Fruit fly (Drosophila melanogaster) whole organism, embryonic: ENCODE results near the gene Ptp10D.
A peak's percentile ranks its signal among the peaks of the same experiment; 100 is the strongest.

ENCODE experiments used
- Atf-2 ChIP-seq: fragments of 200-800 bp; sonication (Bioruptor generic); optimal IDR thresholded peaks from 2 replicates; lab custom pipeline; 2016; ENCODE audit warnings: missing biosample characterization, missing genetic modification characterization
- BtbVII ChIP-seq: fragments of 200-800 bp; sonication (Bioruptor generic); optimal IDR thresholded peaks from 3 replicates; lab custom pipeline; 2017; ENCODE audit warnings: missing biosample characterization, mild to moderate bottlenecking, missing genetic modification characterization
- CG10274 ChIP-seq: fragments of 200-800 bp; sonication (Bioruptor generic); optimal IDR thresholded peaks from 3 replicates; lab custom pipeline; 2017; ENCODE audit warnings: missing biosample characterization, mild to moderate bottlenecking, missing genetic modification characterization
- CG10543 ChIP-seq: fragments of 200-800 bp; sonication (Bioruptor generic); optimal IDR thresholded peaks from 3 replicates; lab custom pipeline; 2017; ENCODE audit warnings: missing biosample characterization, mild to moderate bottlenecking, missing genetic modification characterization, moderate library complexity
- CG11085 ChIP-seq: fragments of 200-800 bp; sonication (Bioruptor generic); IDR thresholded peaks from 2 replicates; pipeline ENCODE4 v1.3.6; 2022; ENCODE audit warnings: missing biosample characterization, missing genetic modification characterization
- CG12104 ChIP-seq: fragments of 200-800 bp; sonication (Bioruptor generic); optimal IDR thresholded peaks from 3 replicates; lab custom pipeline; 2016; ENCODE audit warnings: missing biosample characterization, missing genetic modification characterization
- CG13424 ChIP-seq: fragments of 200-800 bp; sonication (Bioruptor generic); optimal IDR thresholded peaks from 2 replicates; lab custom pipeline; 2019; ENCODE audit warnings: missing biosample characterization, mild to moderate bottlenecking, missing genetic modification characterization, moderate library complexity
- CG14014 ChIP-seq: fragments of 200-800 bp; sonication (Bioruptor generic); IDR thresholded peaks from 2 replicates; pipeline ENCODE4 v1.3.6; 2022; ENCODE audit warnings: missing biosample characterization, missing genetic modification characterization
- CG15696 ChIP-seq: fragments of 200-800 bp; sonication (Bioruptor generic); optimal IDR thresholded peaks from 2 replicates; lab custom pipeline; 2019; ENCODE audit warnings: missing biosample characterization, mild to moderate bottlenecking, missing genetic modification characterization, moderate library complexity
- CG18619 ChIP-seq: fragments of 200-800 bp; sonication (Bioruptor generic); optimal IDR thresholded peaks from 3 replicates; lab custom pipeline; 2017; ENCODE audit warnings: missing biosample characterization, mild to moderate bottlenecking, missing genetic modification characterization
- CG2120 ChIP-seq: fragments of 200-800 bp; sonication (Bioruptor generic); optimal IDR thresholded peaks from 3 replicates; lab custom pipeline; 2016; ENCODE audit warnings: missing biosample characterization, missing genetic modification characterization
- CG3163 ChIP-seq: fragments of 200-800 bp; sonication (Bioruptor generic); optimal IDR thresholded peaks from 3 replicates; lab custom pipeline; 2016; ENCODE audit warnings: missing biosample characterization, missing genetic modification characterization
- CG34224 ChIP-seq: fragments of 200-800 bp; sonication (Bioruptor generic); IDR thresholded peaks from 3 replicates; pipeline ENCODE4 v1.3.6; 2022; ENCODE audit warnings: missing biosample characterization, missing genetic modification characterization; ENCODE audit not compliant: partially characterized antibody
- CG3726 ChIP-seq: fragments of 200-800 bp; sonication (Bioruptor generic); IDR thresholded peaks from 3 replicates; pipeline ENCODE4, ENCODE4 v1.3.6; 2022; ENCODE audit warnings: missing biosample characterization, missing genetic modification characterization
- CG4730 ChIP-seq: fragments of 200-800 bp; sonication (Bioruptor generic); IDR thresholded peaks from 2 replicates; pipeline ENCODE4 v1.3.6; 2022; ENCODE audit warnings: missing biosample characterization, missing genetic modification characterization
- CG6689 ChIP-seq: fragments of 200-800 bp; sonication (Bioruptor generic); IDR thresholded peaks from 2 replicates; pipeline ENCODE4 v1.3.6; 2022; ENCODE audit warnings: missing biosample characterization, missing genetic modification characterization
- CG8388 ChIP-seq: fragments of 200-800 bp; sonication (Bioruptor generic); optimal IDR thresholded peaks from 2 replicates; lab custom pipeline; 2019; ENCODE audit warnings: missing biosample characterization, mild to moderate bottlenecking, missing genetic modification characterization, moderate library complexity
- CkIIα-i1 ChIP-seq: fragments of 200-800 bp; sonication (Bioruptor generic); IDR thresholded peaks from 2 replicates; pipeline ENCODE4 v1.3.6; 2022; ENCODE audit warnings: missing biosample characterization, missing genetic modification characterization
- CrebB ChIP-seq: fragments of 200-800 bp; sonication (Bioruptor generic); optimal IDR thresholded peaks from 3 replicates; lab custom pipeline; 2018; ENCODE audit warnings: missing biosample characterization, mild to moderate bottlenecking, missing genetic modification characterization
- D19A ChIP-seq: fragments of 200-800 bp; optimal IDR thresholded peaks from 3 replicates; lab custom pipeline; 2019; ENCODE audit warnings: missing biosample characterization, mild to moderate bottlenecking, missing genetic modification characterization, moderate library complexity
- Dfd ChIP-seq, 2 experiments: fragments of >200 bp; optimal IDR thresholded peaks; 2 replicates each; lab custom pipeline; 2017; ENCODE audit warnings: missing biosample characterization in 2 of 2, missing genetic modification characterization in 2 of 2
- E2f1 ChIP-seq: fragments of 200-800 bp; sonication (Bioruptor generic); IDR thresholded peaks from 2 replicates; pipeline ENCODE4 v1.3.6; 2022; ENCODE audit warnings: missing biosample characterization, missing genetic modification characterization
- Hand ChIP-seq: fragments of 200-800 bp; sonication (Bioruptor generic); optimal IDR thresholded peaks from 2 replicates; lab custom pipeline; 2017; ENCODE audit warnings: mild to moderate bottlenecking, missing biosample characterization, missing genetic modification reagents, missing genetic modification characterization
- HmgD ChIP-seq: fragments of 200-800 bp; sonication (Bioruptor generic); optimal IDR thresholded peaks from 3 replicates; lab custom pipeline; 2016; ENCODE audit warnings: missing biosample characterization, missing genetic modification characterization
- Hmr ChIP-seq: fragments of 200-800 bp; sonication (Bioruptor generic); optimal IDR thresholded peaks from 3 replicates; lab custom pipeline; 2017; ENCODE audit warnings: mild to moderate bottlenecking, missing biosample characterization, missing genetic modification reagents, missing genetic modification characterization
- Lhr ChIP-seq: fragments of 200-800 bp; sonication (Bioruptor generic); optimal IDR thresholded peaks from 3 replicates; lab custom pipeline; 2017; ENCODE audit warnings: mild to moderate bottlenecking, missing biosample characterization, missing genetic modification reagents, missing genetic modification characterization
- Lpt ChIP-seq: fragments of >200 bp; optimal IDR thresholded peaks from 2 replicates; lab custom pipeline; 2018; ENCODE audit warnings: missing biosample characterization, missing genetic modification characterization
- MTF-1 ChIP-seq: fragments of 200-800 bp; sonication (Bioruptor generic); optimal IDR thresholded peaks from 2 replicates; lab custom pipeline; 2018; ENCODE audit warnings: missing biosample characterization, mild to moderate bottlenecking, missing genetic modification characterization, borderline replicate concordance
- Max ChIP-seq: fragments of 200-800 bp; sonication (Bioruptor generic); optimal IDR thresholded peaks from 2 replicates; lab custom pipeline; 2016; ENCODE audit warnings: missing biosample characterization, mild to moderate bottlenecking, missing genetic modification characterization
- Optix ChIP-seq: fragments of 200-800 bp; sonication (Bioruptor generic); IDR thresholded peaks from 3 replicates; pipeline ENCODE4 v1.3.6; 2022; ENCODE audit warnings: missing biosample characterization, missing genetic modification characterization
- ac ChIP-seq: fragments of 200-800 bp; sonication (Bioruptor generic); optimal IDR thresholded peaks from 3 replicates; lab custom pipeline; 2017; ENCODE audit warnings: missing biosample characterization, mild to moderate bottlenecking, missing genetic modification characterization
- al ChIP-seq: fragments of 200-800 bp; sonication (Bioruptor generic); IDR thresholded peaks from 2 replicates; pipeline ENCODE4 v1.3.6; 2022; ENCODE audit warnings: missing biosample characterization, missing genetic modification characterization
- bowl ChIP-seq: fragments of 200-800 bp; sonication (Bioruptor generic); IDR thresholded peaks from 2 replicates; pipeline ENCODE4 v1.3.6; 2022; ENCODE audit warnings: missing biosample characterization, missing genetic modification characterization
- exex ChIP-seq: fragments of 200-800 bp; sonication (Bioruptor generic); optimal IDR thresholded peaks from 4 replicates; lab custom pipeline; 2018; ENCODE audit warnings: missing biosample characterization, mild to moderate bottlenecking, missing genetic modification characterization, moderate library complexity
- eyg ChIP-seq: fragments of 200-800 bp; sonication (Bioruptor generic); optimal IDR thresholded peaks from 3 replicates; lab custom pipeline; 2016; ENCODE audit warnings: missing biosample characterization, missing genetic modification characterization
- fd102C ChIP-seq: fragments of 200-800 bp; sonication (Bioruptor generic); optimal IDR thresholded peaks from 2 replicates; lab custom pipeline; 2018; ENCODE audit warnings: missing biosample characterization, mild to moderate bottlenecking, missing genetic modification characterization, moderate library complexity
- h ChIP-seq: fragments of >200 bp; optimal IDR thresholded peaks from 2 replicates; lab custom pipeline; 2017
- insv ChIP-seq, 2 experiments: fragments of 200-800 bp; sonication (Bioruptor generic); optimal IDR thresholded peaks; 3 replicates each; lab custom pipeline; 2016 to 2018; ENCODE audit warnings: missing biosample characterization in 2 of 2, missing genetic modification characterization in 2 of 2
- kay ChIP-seq: fragments of 200-800 bp; sonication (Bioruptor generic); optimal IDR thresholded peaks from 2 replicates; lab custom pipeline; 2016; ENCODE audit warnings: missing biosample characterization, missing genetic modification characterization
- lilli ChIP-seq: fragments of 200-800 bp; sonication (Bioruptor generic); optimal IDR thresholded peaks from 3 replicates; lab custom pipeline; 2016; ENCODE audit warnings: missing biosample characterization, missing genetic modification characterization
- pros ChIP-seq: fragments of 200-800 bp; sonication (Bioruptor generic); optimal IDR thresholded peaks from 3 replicates; lab custom pipeline; 2019; ENCODE audit warnings: missing biosample characterization, mild to moderate bottlenecking, missing genetic modification characterization, moderate library complexity
- row ChIP-seq: fragments of 200-800 bp; sonication (Bioruptor generic); IDR thresholded peaks from 3 replicates; pipeline ENCODE4 v1.3.6; 2022; ENCODE audit warnings: missing biosample characterization, missing genetic modification characterization
- schlank ChIP-seq: fragments of 200-800 bp; sonication (Bioruptor generic); optimal IDR thresholded peaks from 2 replicates; lab custom pipeline; 2018; ENCODE audit warnings: missing biosample characterization, mild to moderate bottlenecking, missing genetic modification characterization
- shn ChIP-seq: fragments of 200-800 bp; sonication (Bioruptor generic); optimal IDR thresholded peaks from 3 replicates; lab custom pipeline; 2016; ENCODE audit warnings: missing biosample characterization, missing genetic modification characterization
- slou ChIP-seq: fragments of 200-800 bp; sonication (Bioruptor generic); optimal IDR thresholded peaks from 3 replicates; lab custom pipeline; 2016; ENCODE audit warnings: missing biosample characterization, missing genetic modification characterization
- sna ChIP-seq: fragments of 200-800 bp; sonication (Bioruptor generic); IDR thresholded peaks from 2 replicates; pipeline ENCODE4 v1.3.6; 2022; ENCODE audit warnings: missing biosample characterization, missing genetic modification characterization; ENCODE audit not compliant: partially characterized antibody
- sob ChIP-seq: fragments of 200-800 bp; sonication (Bioruptor generic); IDR thresholded peaks from 2 replicates; pipeline ENCODE4 v1.3.6; 2022; ENCODE audit warnings: missing biosample characterization, missing genetic modification characterization
- sug ChIP-seq: fragments of 200-800 bp; optimal IDR thresholded peaks from 2 replicates; lab custom pipeline; 2019; ENCODE audit warnings: missing biosample characterization, mild to moderate bottlenecking, missing genetic modification characterization, moderate library complexity
- tap ChIP-seq: fragments of 200-800 bp; optimal IDR thresholded peaks from 3 replicates; lab custom pipeline; 2019; ENCODE audit warnings: missing biosample characterization, mild to moderate bottlenecking, missing genetic modification characterization, moderate library complexity
- twi ChIP-seq: fragments of 200-800 bp; optimal IDR thresholded peaks from 2 replicates; lab custom pipeline; 2019; ENCODE audit warnings: missing biosample characterization, mild to moderate bottlenecking, missing genetic modification characterization, moderate library complexity
- vnd ChIP-seq: fragments of 200-800 bp; sonication (Bioruptor generic); IDR thresholded peaks from 3 replicates; pipeline ENCODE4 v1.3.6; 2022; ENCODE audit warnings: missing biosample characterization, missing genetic modification characterization; ENCODE audit not compliant: partially characterized antibody

Gene Ptp10D

dm6 chrX:11716731-11717326, 95.0 kb downstream of the Ptp10D start, which contains the start of gene prtp (continued):
- no peak for TF ChIP-seq vnd (GFP tag; lab: Robert Waterston, UW)
- TF ChIP-seq pros (GFP tag; lab: Kevin White, UChicago): no peak
- no peak for TF ChIP-seq insv (GFP tag; optimal IDR thresholded peaks at IDR 0.05; lab: Kevin White, UChicago)
- TF ChIP-seq sna (GFP tag; lab: Robert Waterston, UW): peak; percentile 70; the same call in 1 of the 2 replicates
- TF ChIP-seq CG11085: no peak
- no peak for TF ChIP-seq CG12104 (GFP tag; lab: Kevin White, UChicago)
- TF ChIP-seq CG10543 (GFP tag; lab: Kevin White, UChicago): no peak
- no peak for TF ChIP-seq sug (tag; lab: Kevin White, UChicago)
- TF ChIP-seq Lpt (GFP tag; lab: Kevin White, UChicago): no peak
- TF ChIP-seq CG3726 (GFP tag; lab: Robert Waterston, UW): no peak
- no peak for TF ChIP-seq BtbVII (GFP tag; lab: Kevin White, UChicago)
- peak; percentile 6 for TF ChIP-seq lilli (GFP tag; lab: Kevin White, UChicago)
- no peak for TF ChIP-seq exex (tag; lab: Kevin White, UChicago)
- no peak for TF ChIP-seq CG6689 (GFP tag; lab: Robert Waterston, UW)
- no peak for TF ChIP-seq al (GFP tag; lab: Robert Waterston, UW)
- no peak for TF ChIP-seq h (lab: Kevin White, UChicago)
- TF ChIP-seq kay (GFP tag; lab: Kevin White, UChicago): no peak
- TF ChIP-seq shn (GFP tag; lab: Kevin White, UChicago): no peak
- no peak; the same call in 1 of the 2 replicates for TF ChIP-seq E2f1 (GFP tag; lab: Robert Waterston, UW)
- no peak for TF ChIP-seq Optix (GFP tag; lab: Robert Waterston, UW)
- TF ChIP-seq Max (GFP tag; lab: Kevin White, UChicago): peak; percentile 20
- TF ChIP-seq CG8388 (GFP tag; lab: Kevin White, UChicago): no peak
- no peak for TF ChIP-seq fd102C (GFP tag; lab: Kevin White, UChicago)
- TF ChIP-seq MTF-1 (GFP tag; lab: Kevin White, UChicago): no peak
- no peak for TF ChIP-seq eyg (GFP tag; lab: Kevin White, UChicago)
- TF ChIP-seq CG13424: peak; percentile 15
- no peak for TF ChIP-seq ac (GFP tag; lab: Kevin White, UChicago)
- TF ChIP-seq tap (tag; lab: Kevin White, UChicago): no peak
- no peak for TF ChIP-seq CG3163 (GFP tag; lab: Kevin White, UChicago)
- TF ChIP-seq CkIIα-i1 (GFP tag; lab: Robert Waterston, UW): no peak
- TF ChIP-seq Lhr (GFP tag; lab: Kevin White, UChicago): peak; percentile 42
- no peak for TF ChIP-seq CG10274 (GFP tag; lab: Kevin White, UChicago)
- peak; percentile 54; the same call in 2 of the 3 replicates for TF ChIP-seq row (GFP tag; lab: Robert Waterston, UW)
- TF ChIP-seq Hmr (GFP tag; lab: Kevin White, UChicago): peak; percentile 14
- TF ChIP-seq schlank: no peak
- TF ChIP-seq D19A (tag; lab: Kevin White, UChicago): no peak
- no peak for TF ChIP-seq CG2120 (GFP tag; lab: Kevin White, UChicago)
- TF ChIP-seq Atf-2 (GFP tag; lab: Kevin White, UChicago): no peak
- no peak for TF ChIP-seq CG15696 (tag; lab: Kevin White, UChicago)
- no peak for TF ChIP-seq slou
- no peak for TF ChIP-seq twi (tag; lab: Kevin White, UChicago)
- TF ChIP-seq CG18619: no peak
- TF ChIP-seq Hand (GFP tag; lab: Kevin White, UChicago): no peak
- TF ChIP-seq CrebB (tag; lab: Kevin White, UChicago): no peak
- TF ChIP-seq CG34224 (GFP tag; lab: Robert Waterston, UW): no peak
- TF ChIP-seq bowl (GFP tag; lab: Robert Waterston, UW): no peak
- TF ChIP-seq HmgD (GFP tag; lab: Kevin White, UChicago): no peak
- no peak for TF ChIP-seq Dfd (GFP tag; optimal IDR thresholded peaks at IDR 0.05; lab: Kevin White, UChicago)
- TF ChIP-seq CG14014 (GFP tag; lab: Robert Waterston, UW): no peak
- TF ChIP-seq CG4730 (GFP tag; lab: Robert Waterston, UW): no peak
- no peak for TF ChIP-seq sob (GFP tag; lab: Robert Waterston, UW)
